Fruit fly (Drosophila melanogaster) whole organism, pupa: ENCODE results near the gene Qsox2.

Source experiments
- CG10348 ChIP-seq: fragments of 200-800 bp; sonication (Bioruptor generic); IDR thresholded peaks from 2 replicates; pipeline ENCODE4 v1.3.6; 2022; ENCODE audit warnings: missing biosample characterization, missing genetic modification characterization
- CG12605 ChIP-seq: fragments of 200-800 bp; sonication (Bioruptor generic); IDR thresholded peaks from 2 replicates; pipeline ENCODE4 v1.3.6; 2022; ENCODE audit warnings: missing biosample characterization, missing genetic modification characterization
- CG13204 ChIP-seq: fragments of 200-800 bp; sonication (Bioruptor generic); optimal IDR thresholded peaks from 2 replicates; lab custom pipeline; 2018; ENCODE audit warnings: missing biosample characterization, mild to moderate bottlenecking, missing genetic modification characterization, moderate library complexity
- CG14655 ChIP-seq: fragments of 200-800 bp; sonication (Bioruptor generic); optimal IDR thresholded peaks from 3 replicates; lab custom pipeline; 2017; ENCODE audit warnings: mild to moderate bottlenecking, missing biosample characterization, missing genetic modification reagents, missing genetic modification characterization
- CG15710 ChIP-seq: fragments of 200-800 bp; sonication (Bioruptor generic); optimal IDR thresholded peaks from 2 replicates; lab custom pipeline; 2018; ENCODE audit warnings: missing biosample characterization, mild to moderate bottlenecking, missing genetic modification characterization, moderate library complexity
- CG17806 ChIP-seq: fragments of 200-800 bp; sonication (Bioruptor generic); optimal IDR thresholded peaks from 2 replicates; lab custom pipeline; 2018; ENCODE audit warnings: missing biosample characterization, mild to moderate bottlenecking, missing genetic modification characterization, moderate library complexity
- CG32121 ChIP-seq: fragments of 200-800 bp; sonication (Bioruptor generic); IDR thresholded peaks from 2 replicates; pipeline ENCODE4 v1.3.6; 2022; ENCODE audit warnings: missing biosample characterization, missing genetic modification characterization
- CG34367 ChIP-seq: fragments of 200-800 bp; sonication (Bioruptor generic); optimal IDR thresholded peaks from 2 replicates; lab custom pipeline; 2018; ENCODE audit warnings: missing biosample characterization, mild to moderate bottlenecking, missing genetic modification characterization
- CG4496 ChIP-seq: fragments of 200-800 bp; sonication (Bioruptor generic); IDR thresholded peaks from 3 replicates; pipeline ENCODE4 v1.3.6; 2022; ENCODE audit warnings: missing biosample characterization, missing genetic modification characterization
- CG8159 ChIP-seq: fragments of 200-800 bp; sonication (Bioruptor generic); optimal IDR thresholded peaks from 3 replicates; lab custom pipeline; 2018; ENCODE audit warnings: missing biosample characterization, mild to moderate bottlenecking, missing genetic modification characterization, moderate library complexity
- CG8301 ChIP-seq: fragments of 200-800 bp; sonication (Bioruptor generic); optimal IDR thresholded peaks from 2 replicates; lab custom pipeline; 2018; ENCODE audit warnings: missing biosample characterization, mild to moderate bottlenecking, missing genetic modification characterization
- CG9948 ChIP-seq: fragments of 200-800 bp; sonication (Bioruptor generic); optimal IDR thresholded peaks from 2 replicates; lab custom pipeline; 2018; ENCODE audit warnings: missing biosample characterization, mild to moderate bottlenecking, missing genetic modification characterization, moderate library complexity
- D1 ChIP-seq: fragments of 200-800 bp; sonication (Bioruptor generic); optimal IDR thresholded peaks from 2 replicates; lab custom pipeline; 2018; ENCODE audit warnings: missing biosample characterization, mild to moderate bottlenecking, missing genetic modification characterization, moderate library complexity
- EcR ChIP-seq: fragments of 200-800 bp; sonication (Bioruptor generic); optimal IDR thresholded peaks from 3 replicates; lab custom pipeline; 2019; ENCODE audit warnings: missing biosample characterization, missing genetic modification characterization, mild to moderate bottlenecking, moderate library complexity, missing genetic modification reagents
- Ets98B ChIP-seq: fragments of 200-800 bp; sonication (Bioruptor generic); IDR thresholded peaks from 2 replicates; pipeline ENCODE4 v1.3.6; 2022; ENCODE audit warnings: missing biosample characterization, missing genetic modification characterization
- Pif1A ChIP-seq: fragments of 200-800 bp; sonication (Bioruptor generic); optimal IDR thresholded peaks from 3 replicates; lab custom pipeline; 2016; ENCODE audit warnings: missing biosample characterization, missing genetic modification characterization
- Pif1B ChIP-seq: fragments of 200-800 bp; sonication (Bioruptor generic); optimal IDR thresholded peaks from 3 replicates; lab custom pipeline; 2016; ENCODE audit warnings: missing biosample characterization, missing genetic modification characterization
- Snoo ChIP-seq: fragments of 200-800 bp; sonication (Bioruptor generic); optimal IDR thresholded peaks from 3 replicates; lab custom pipeline; 2017; ENCODE audit warnings: missing biosample characterization, mild to moderate bottlenecking, missing genetic modification characterization, inconsistent platforms
- fd96Ca ChIP-seq: fragments of 200-800 bp; sonication (Bioruptor generic); IDR thresholded peaks from 3 replicates; pipeline ENCODE4 v1.3.6; 2022; ENCODE audit warnings: missing biosample characterization, missing genetic modification characterization
- gl ChIP-seq: fragments of 200-800 bp; sonication (Bioruptor generic); optimal IDR thresholded peaks from 2 replicates; lab custom pipeline; 2018; ENCODE audit warnings: missing biosample characterization, mild to moderate bottlenecking, missing genetic modification characterization
- rn ChIP-seq: fragments of 200-800 bp; sonication (Bioruptor generic); IDR thresholded peaks from 2 replicates; pipeline ENCODE4 v1.3.6; 2022; ENCODE audit warnings: missing biosample characterization, missing genetic modification characterization

The Qsox2 gene

dm6 chr3R:21939110-21939509 lies 25.6 kb downstream of the Qsox2 start:
- TF ChIP-seq CG13204, result no peak
- no peak for TF ChIP-seq CG17806 (tag; lab: Kevin White, UChicago)
- no peak for TF ChIP-seq Ets98B (GFP tag; lab: Robert Waterston, UW)
- TF ChIP-seq EcR, result no peak
- no peak for TF ChIP-seq Pif1A (GFP tag; lab: Kevin White, UChicago)
- TF ChIP-seq Snoo (tag; lab: Kevin White, UChicago), result no peak
- TF ChIP-seq gl (tag; lab: Kevin White, UChicago), result no peak
- TF ChIP-seq fd96Ca (GFP tag; lab: Robert Waterston, UW), result no peak
- no peak for TF ChIP-seq CG15710 (tag; lab: Kevin White, UChicago)
- TF ChIP-seq CG14655, result no peak
- TF ChIP-seq CG8159 (tag; lab: Kevin White, UChicago), result no peak
- TF ChIP-seq D1, result no peak
- no peak for TF ChIP-seq CG12605 (GFP tag; lab: Robert Waterston, UW)
- TF ChIP-seq CG8301 (tag; lab: Kevin White, UChicago), result no peak
- no peak for TF ChIP-seq Pif1B (GFP tag; lab: Kevin White, UChicago)

DNA sequence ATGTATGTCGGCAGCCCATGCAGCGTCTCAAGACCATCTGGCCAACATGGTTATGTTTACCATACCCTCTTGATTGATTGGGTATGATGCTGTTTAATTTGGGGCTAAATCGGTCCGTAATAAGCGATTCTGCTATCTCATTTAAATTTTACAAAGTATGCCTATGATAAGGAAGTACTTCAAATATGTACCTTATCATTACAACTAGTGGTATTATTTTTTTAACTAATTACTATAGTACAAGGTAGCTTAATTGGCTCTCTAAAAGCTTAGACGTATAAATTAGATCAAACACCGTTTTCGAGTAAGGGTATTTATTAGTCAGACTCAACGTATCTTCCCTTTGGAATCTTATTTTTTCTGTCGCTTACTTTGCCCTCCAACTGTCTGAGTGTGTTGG lies 26.6 kb downstream of the Qsox2 start:
- TF ChIP-seq CG8301 (tag; lab: Kevin White, UChicago) (no peak), CG13204 (no peak), CG12605 (GFP tag; lab: Robert Waterston, UW) (no peak), CG17806 (tag; lab: Kevin White, UChicago) (peak; percentile 51), CG15710 (tag; lab: Kevin White, UChicago) (peak; percentile 70), CG4496 (GFP tag; lab: Robert Waterston, UW) (no peak), CG9948 (peak; percentile 54), Ets98B (GFP tag; lab: Robert Waterston, UW) (no peak), CG8159 (tag; lab: Kevin White, UChicago) (peak; percentile 81), CG34367 (tag; lab: Kevin White, UChicago) (peak; percentile 42)

DNA sequence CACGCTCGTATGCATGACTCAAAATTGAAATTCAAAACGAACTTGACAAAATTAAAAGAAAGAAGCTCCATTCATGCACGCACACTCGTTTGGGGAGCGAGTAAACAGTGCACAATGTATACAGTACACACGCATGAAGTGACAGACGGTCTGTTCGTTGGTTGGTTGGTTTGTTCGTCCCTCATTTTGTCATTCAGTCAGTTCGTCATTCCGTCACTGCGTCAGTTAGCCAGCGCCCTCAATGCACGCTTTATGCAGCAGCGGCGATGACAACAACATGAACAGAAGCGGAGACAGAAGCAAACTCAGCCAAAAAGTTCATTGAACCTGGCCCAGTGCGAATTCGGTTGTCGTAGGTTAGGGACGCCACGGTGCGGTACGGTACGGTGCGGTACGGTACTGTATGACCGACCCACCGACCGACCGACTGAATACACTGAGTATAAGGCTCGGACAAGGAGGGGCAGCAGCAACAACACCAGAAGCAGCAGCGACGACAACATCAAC lies 27.4 kb downstream of the Qsox2 start:
- no peak for TF ChIP-seq fd96Ca (GFP tag; lab: Robert Waterston, UW)
- TF ChIP-seq EcR, result peak; percentile 97
- TF ChIP-seq CG4496 (GFP tag; lab: Robert Waterston, UW), result no peak

DNA sequence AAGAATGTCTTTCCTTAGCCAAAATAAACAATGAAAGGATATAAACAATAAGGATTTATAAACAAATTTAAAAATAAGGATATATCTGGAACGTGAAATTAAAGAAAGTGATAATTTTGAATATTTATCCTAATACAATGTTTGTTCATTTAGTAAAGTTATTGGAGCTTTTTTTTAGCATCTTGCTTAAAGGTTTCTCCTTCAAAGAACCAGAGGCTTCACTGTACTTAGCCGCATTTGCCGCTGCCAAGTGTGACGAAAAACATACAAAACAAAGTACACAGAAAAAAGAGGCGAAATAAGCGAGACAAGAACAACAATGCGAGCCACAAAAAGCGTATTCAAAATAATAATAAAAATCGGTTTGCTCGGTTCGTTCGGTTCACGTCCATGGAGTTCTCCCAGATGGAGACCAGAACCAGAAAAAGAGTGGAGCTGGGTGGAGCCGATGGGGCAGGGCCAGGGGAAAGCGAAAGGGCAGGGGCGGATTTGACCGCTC lies 27.9 kb downstream of the Qsox2 start:
- peak; percentile 68 for TF ChIP-seq rn (GFP tag; lab: Robert Waterston, UW)
- TF ChIP-seq CG8159 (tag; lab: Kevin White, UChicago), result peak; percentile 99
- TF ChIP-seq Pif1A (GFP tag; lab: Kevin White, UChicago), result peak; percentile 90
- peak; percentile 42; the same call in 1 of the 2 replicates for TF ChIP-seq CG32121 (GFP tag; lab: Robert Waterston, UW)
- peak; percentile 87 for TF ChIP-seq gl (tag; lab: Kevin White, UChicago)
- TF ChIP-seq CG14655, result peak; percentile 88
- TF ChIP-seq EcR, result peak; percentile 86
- TF ChIP-seq fd96Ca (GFP tag; lab: Robert Waterston, UW), result peak; percentile 51; the same call in 2 of the 3 replicates
- TF ChIP-seq D1, result peak; percentile 92
- TF ChIP-seq CG15710 (tag; lab: Kevin White, UChicago), result peak; percentile 99
- peak; percentile 73; the same call in 2 of the 3 replicates for TF ChIP-seq CG4496 (GFP tag; lab: Robert Waterston, UW)
- peak; percentile 67 for TF ChIP-seq Ets98B (GFP tag; lab: Robert Waterston, UW)
- TF ChIP-seq CG8301 (tag; lab: Kevin White, UChicago), result peak; percentile 78
- peak; percentile 90 for TF ChIP-seq CG13204
- TF ChIP-seq CG34367 (tag; lab: Kevin White, UChicago), result peak; percentile 94
- TF ChIP-seq CG9948, result peak; percentile 96
- TF ChIP-seq Pif1B (GFP tag; lab: Kevin White, UChicago), result peak; percentile 78
- TF ChIP-seq CG12605 (GFP tag; lab: Robert Waterston, UW), result no peak
- no peak for TF ChIP-seq CG10348 (GFP tag; lab: Robert Waterston, UW)
- peak; percentile 92 for TF ChIP-seq Snoo (tag; lab: Kevin White, UChicago)
- TF ChIP-seq CG17806 (tag; lab: Kevin White, UChicago), result peak; percentile 95

- TF ChIP-seq EcR (peak; percentile 99), Snoo (tag; lab: Kevin White, UChicago) (peak; percentile 8), CG4496 (GFP tag; lab: Robert Waterston, UW) (no peak), CG32121 (GFP tag; lab: Robert Waterston, UW) (no peak; the same call in 1 of the 2 replicates), CG14655 (no peak), gl (tag; lab: Kevin White, UChicago) (peak; percentile 77), CG13204 (peak; percentile 82), CG15710 (tag; lab: Kevin White, UChicago) (peak; percentile 7), Pif1B (GFP tag; lab: Kevin White, UChicago) (peak; percentile 27), Ets98B (GFP tag; lab: Robert Waterston, UW) (no peak), D1 (no peak)
These were observed 30.6 kb downstream of the Qsox2 start for dm6 chr3R:21943982-21944627.

- no peak for TF ChIP-seq EcR
- TF ChIP-seq CG34367 (tag; lab: Kevin White, UChicago), result no peak
- no peak for TF ChIP-seq Pif1A (GFP tag; lab: Kevin White, UChicago)
These were observed 31.1 kb downstream of the Qsox2 start for dm6 chr3R:21944666-21945065.
